Fruit fly (Drosophila melanogaster) whole organism: ENCODE results near the gene Rdl.

Experiments
- CG8478 ChIP-seq: fragments of >200 bp; optimal IDR thresholded peaks from 2 replicates; lab custom pipeline; 2018; ENCODE audit warnings: inconsistent platforms
- pan ChIP-seq: fragments of >200 bp; optimal IDR thresholded peaks from 2 replicates; lab custom pipeline; 2017
- psq ChIP-seq: fragments of >200 bp; optimal IDR thresholded peaks from 2 replicates; lab custom pipeline; 2017
- usp ChIP-seq: fragments of >200 bp; optimal IDR thresholded peaks from 2 replicates; lab custom pipeline; 2017; ENCODE audit warnings: missing biosample characterization, missing genetic modification characterization, mixed read lengths

DNA sequence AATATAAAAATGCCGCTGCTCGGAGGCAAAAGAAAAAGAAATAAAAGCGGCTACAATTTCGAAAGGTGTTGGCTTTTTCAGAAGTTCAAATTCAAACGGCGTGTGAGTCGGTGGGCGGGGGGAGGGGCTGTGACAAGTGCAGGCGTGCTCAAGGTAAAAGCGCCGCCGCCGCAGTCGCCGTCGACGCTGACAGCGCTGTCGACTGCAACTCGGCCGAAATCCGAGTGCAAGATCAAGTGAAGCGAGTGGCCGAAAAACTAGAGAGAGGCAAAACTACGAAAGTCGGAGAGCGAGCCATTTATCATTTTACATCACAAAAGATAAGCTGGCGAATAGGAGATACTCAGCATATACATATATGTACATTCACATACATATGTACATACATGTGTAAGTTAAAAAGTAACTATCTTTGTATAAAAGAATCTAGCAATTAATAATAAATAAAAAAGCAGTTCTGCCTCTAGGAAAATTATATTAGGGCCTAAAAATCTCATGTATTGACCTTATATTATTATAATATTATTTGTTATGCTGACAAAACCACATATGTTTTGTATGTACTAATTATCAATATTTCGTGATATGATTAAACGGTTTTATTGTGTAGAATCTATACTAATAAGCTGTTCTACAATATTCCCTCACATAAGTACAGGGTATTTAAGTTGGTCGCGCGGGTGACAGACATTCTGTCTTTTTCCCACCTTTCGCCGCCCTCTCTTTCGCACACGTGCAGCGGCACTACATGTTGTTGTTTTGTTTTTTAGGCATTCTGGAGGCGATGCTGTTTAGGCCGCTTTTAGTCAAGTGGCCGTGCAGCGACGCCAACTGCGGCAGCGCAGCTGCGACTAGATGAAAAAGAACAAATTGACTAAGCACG is 53.0 kb downstream of the Rdl start:
- no peak for TF ChIP-seq pan
- TF ChIP-seq psq (lab: Kevin White, UChicago) = no peak
- TF ChIP-seq usp = no peak
- no peak for TF ChIP-seq CG8478 (lab: Kevin White, UChicago)
